Fruit fly (Drosophila melanogaster) whole organism, embryonic: ENCODE measurements around the gene Agpat3.

Source experiments
- Awh ChIP-seq: fragments of 200-800 bp; sonication (Bioruptor generic); IDR thresholded peaks from 2 replicates; pipeline ENCODE4, ENCODE4 v1.3.6; 2022; ENCODE audit warnings: missing biosample characterization, missing genetic modification characterization
- C15 ChIP-seq: fragments of 200-800 bp; sonication (Bioruptor generic); IDR thresholded peaks from 3 replicates; pipeline ENCODE4 v1.3.6; 2022; ENCODE audit warnings: missing biosample characterization, missing genetic modification characterization
- CG10267 ChIP-seq: fragments of 200-800 bp; sonication (Bioruptor generic); optimal IDR thresholded peaks from 2 replicates; lab custom pipeline; 2018; ENCODE audit warnings: missing biosample characterization, mild to moderate bottlenecking, missing genetic modification characterization, moderate library complexity
- CG10274 ChIP-seq: fragments of 200-800 bp; sonication (Bioruptor generic); optimal IDR thresholded peaks from 3 replicates; lab custom pipeline; 2017; ENCODE audit warnings: missing biosample characterization, mild to moderate bottlenecking, missing genetic modification characterization
- CG12299 ChIP-seq: fragments of 200-800 bp; sonication (Bioruptor generic); optimal IDR thresholded peaks from 2 replicates; lab custom pipeline; 2018; ENCODE audit warnings: missing biosample characterization, mild to moderate bottlenecking, missing genetic modification characterization
- CG14050 ChIP-seq: fragments of 200-800 bp; sonication (Bioruptor generic); IDR thresholded peaks from 3 replicates; pipeline ENCODE4 v1.3.6; 2022; ENCODE audit warnings: missing biosample characterization, missing genetic modification characterization
- CG1602 ChIP-seq: fragments of 200-800 bp; sonication (Bioruptor generic); optimal IDR thresholded peaks from 3 replicates; lab custom pipeline; 2016; ENCODE audit warnings: missing biosample characterization, missing genetic modification characterization
- CG1603 ChIP-seq: fragments of 200-800 bp; sonication (Bioruptor generic); optimal IDR thresholded peaks from 2 replicates; lab custom pipeline; 2019; ENCODE audit warnings: missing biosample characterization, mild to moderate bottlenecking, missing genetic modification characterization, moderate library complexity
- CG16813 ChIP-seq: fragments of 200-800 bp; sonication (Bioruptor generic); IDR thresholded peaks from 3 replicates; pipeline ENCODE4 v1.3.6; 2022; ENCODE audit warnings: missing biosample characterization, missing genetic modification characterization; ENCODE audit not compliant: partially characterized antibody
- CG3407 ChIP-seq: fragments of 200-800 bp; sonication (Bioruptor generic); optimal IDR thresholded peaks from 2 replicates; lab custom pipeline; 2018; ENCODE audit warnings: missing biosample characterization, mild to moderate bottlenecking, missing genetic modification characterization
- CG4282 ChIP-seq: fragments of 200-800 bp; sonication (Bioruptor generic); optimal IDR thresholded peaks from 2 replicates; lab custom pipeline; 2016; ENCODE audit warnings: missing biosample characterization, missing genetic modification characterization
- CG4360 ChIP-seq: fragments of 200-800 bp; sonication (Bioruptor generic); IDR thresholded peaks from 2 replicates; pipeline ENCODE4 v1.3.6; 2022; ENCODE audit warnings: missing biosample characterization, missing genetic modification characterization
- CG4617 ChIP-seq: fragments of 200-800 bp; sonication (Bioruptor generic); optimal IDR thresholded peaks from 3 replicates; lab custom pipeline; 2016; ENCODE audit warnings: missing biosample characterization, missing genetic modification characterization, borderline replicate concordance
- CG4707 ChIP-seq: fragments of 200-800 bp; sonication (Bioruptor generic); optimal IDR thresholded peaks from 2 replicates; lab custom pipeline; 2018; ENCODE audit warnings: missing biosample characterization, mild to moderate bottlenecking, missing genetic modification characterization, moderate library complexity
- CG5245 ChIP-seq: fragments of 200-800 bp; sonication (Bioruptor generic); optimal IDR thresholded peaks from 3 replicates; lab custom pipeline; 2016; ENCODE audit warnings: missing biosample characterization, missing genetic modification characterization
- CG6683 ChIP-seq: fragments of 200-800 bp; sonication (Bioruptor generic); optimal IDR thresholded peaks from 2 replicates; lab custom pipeline; 2017; ENCODE audit warnings: missing biosample characterization, mild to moderate bottlenecking, missing genetic modification characterization, missing genetic modification reagents
- CG7963 ChIP-seq: fragments of 200-800 bp; sonication (Bioruptor generic); IDR thresholded peaks from 3 replicates; pipeline ENCODE4 v1.3.6; 2022; ENCODE audit warnings: missing biosample characterization, missing genetic modification characterization; ENCODE audit not compliant: partially characterized antibody
- CG8944 ChIP-seq: fragments of 200-800 bp; sonication (Bioruptor generic); optimal IDR thresholded peaks from 3 replicates; lab custom pipeline; 2016; ENCODE audit warnings: missing biosample characterization, missing genetic modification characterization
- CG9609 ChIP-seq: fragments of 200-800 bp; sonication (Bioruptor generic); optimal IDR thresholded peaks from 3 replicates; lab custom pipeline; 2016; ENCODE audit warnings: missing biosample characterization, missing genetic modification characterization
- Camta ChIP-seq: fragments of 200-800 bp; sonication (Bioruptor generic); optimal IDR thresholded peaks from 2 replicates; lab custom pipeline; 2016; ENCODE audit warnings: missing biosample characterization, missing genetic modification characterization
- Dfd ChIP-seq, 2 experiments: fragments of >200 bp; optimal IDR thresholded peaks; 2 replicates each; lab custom pipeline; 2017; ENCODE audit warnings: missing biosample characterization in 2 of 2, missing genetic modification characterization in 2 of 2
- Dll ChIP-seq: fragments of 200-800 bp; sonication (Bioruptor generic); IDR thresholded peaks from 4 replicates; pipeline ENCODE4 v1.3.6; 2022; ENCODE audit warnings: missing biosample characterization, missing genetic modification characterization; ENCODE audit not compliant: partially characterized antibody
- Dp ChIP-seq: fragments of 200-800 bp; sonication (Bioruptor generic); optimal IDR thresholded peaks from 2 replicates; lab custom pipeline; 2018; ENCODE audit warnings: missing biosample characterization, mild to moderate bottlenecking, missing genetic modification characterization, moderate library complexity
- Max ChIP-seq: fragments of 200-800 bp; sonication (Bioruptor generic); optimal IDR thresholded peaks from 2 replicates; lab custom pipeline; 2016; ENCODE audit warnings: missing biosample characterization, mild to moderate bottlenecking, missing genetic modification characterization
- Med ChIP-seq: fragments of 200-800 bp; sonication (Bioruptor generic); peaks from one replicate; lab custom pipeline; 2016; ENCODE audit warnings: missing biosample characterization, missing genetic modification characterization, mild to moderate bottlenecking, inconsistent platforms, moderate library complexity
- Nf-YA ChIP-seq: fragments of 200-800 bp; sonication (Bioruptor generic); IDR thresholded peaks from 2 replicates; pipeline ENCODE4 v1.3.6; 2022; ENCODE audit warnings: missing biosample characterization, missing genetic modification characterization
- bigmax ChIP-seq: fragments of 200-800 bp; sonication (Bioruptor generic); optimal IDR thresholded peaks from 2 replicates; lab custom pipeline; 2018; ENCODE audit warnings: missing biosample characterization, mild to moderate bottlenecking, missing genetic modification characterization
- disco-r ChIP-seq: fragments of 200-800 bp; sonication (Bioruptor generic); optimal IDR thresholded peaks from 2 replicates; lab custom pipeline; 2016; ENCODE audit warnings: missing biosample characterization, missing genetic modification characterization
- dm ChIP-seq: fragments of 200-800 bp; sonication (Bioruptor generic); optimal IDR thresholded peaks from 3 replicates; lab custom pipeline; 2016; ENCODE audit warnings: missing biosample characterization, missing genetic modification characterization
- ems ChIP-seq: fragments of 200-800 bp; sonication (Bioruptor generic); optimal IDR thresholded peaks from 3 replicates; lab custom pipeline; 2016; ENCODE audit warnings: missing biosample characterization, missing genetic modification characterization
- eyg ChIP-seq: fragments of 200-800 bp; sonication (Bioruptor generic); optimal IDR thresholded peaks from 3 replicates; lab custom pipeline; 2016; ENCODE audit warnings: missing biosample characterization, missing genetic modification characterization
- fru ChIP-seq: fragments of >200 bp; optimal IDR thresholded peaks from 2 replicates; lab custom pipeline; 2017
- grau ChIP-seq: fragments of 200-800 bp; optimal IDR thresholded peaks from 3 replicates; lab custom pipeline; 2019; ENCODE audit warnings: missing biosample characterization, mild to moderate bottlenecking, missing genetic modification characterization, moderate library complexity
- h ChIP-seq: fragments of >200 bp; optimal IDR thresholded peaks from 2 replicates; lab custom pipeline; 2017
- insv ChIP-seq, 2 experiments: fragments of 200-800 bp; sonication (Bioruptor generic); optimal IDR thresholded peaks; 3 replicates each; lab custom pipeline; 2016 to 2018; ENCODE audit warnings: missing biosample characterization in 2 of 2, missing genetic modification characterization in 2 of 2
- lola ChIP-seq, 3 experiments: fragments of >200 bp in 2 of 3; fragments of 200-800 bp in 1 of 3; sonication (Bioruptor generic) in 1 of 3; optimal IDR thresholded peaks; 2 replicates each; lab custom pipeline; 2017 to 2019; ENCODE audit warnings: missing biosample characterization in 3 of 3, missing genetic modification characterization in 3 of 3, mild to moderate bottlenecking in 1 of 3, moderate library complexity in 1 of 3
- maf-S ChIP-seq: fragments of 200-800 bp; sonication (Bioruptor generic); optimal IDR thresholded peaks from 2 replicates; lab custom pipeline; 2016; ENCODE audit warnings: missing biosample characterization, missing genetic modification characterization
- mld ChIP-seq: fragments of 200-800 bp; sonication (Bioruptor generic); IDR thresholded peaks from 3 replicates; pipeline ENCODE4 v1.3.6; 2022; ENCODE audit warnings: missing biosample characterization, missing genetic modification characterization; ENCODE audit not compliant: partially characterized antibody
- nerfin-1 ChIP-seq: fragments of 200-800 bp; sonication (Bioruptor generic); optimal IDR thresholded peaks from 3 replicates; lab custom pipeline; 2019; ENCODE audit warnings: missing biosample characterization, mild to moderate bottlenecking, missing genetic modification characterization, moderate library complexity
- org-1 ChIP-seq: fragments of 200-800 bp; sonication (Bioruptor generic); optimal IDR thresholded peaks from 2 replicates; lab custom pipeline; 2017; ENCODE audit warnings: missing biosample characterization, missing genetic modification characterization
- p53 ChIP-seq: fragments of 200-800 bp; sonication (Bioruptor generic); optimal IDR thresholded peaks from 2 replicates; lab custom pipeline; 2016; ENCODE audit warnings: missing biosample characterization, missing genetic modification characterization
- pan ChIP-seq, 4 experiments: fragments of >200 bp in 3 of 4; fragments of 200-800 bp in 1 of 4; sonication (Bioruptor generic) in 1 of 4; optimal IDR thresholded peaks in 3 of 4; IDR thresholded peaks in 1 of 4; 2 replicates each; pipeline versions ENCODE4 v1.3.6 to Lab custom; 2017 to 2022; ENCODE audit warnings: missing biosample characterization in 2 of 4, missing genetic modification characterization in 2 of 4, mixed read lengths in 1 of 4
- salm ChIP-seq: fragments of 200-800 bp; sonication (Bioruptor generic); optimal IDR thresholded peaks from 2 replicates; lab custom pipeline; 2018; ENCODE audit warnings: missing biosample characterization, mild to moderate bottlenecking, missing genetic modification characterization
- slp2 ChIP-seq: fragments of 200-800 bp; sonication (Bioruptor generic); optimal IDR thresholded peaks from 2 replicates; lab custom pipeline; 2016; ENCODE audit warnings: missing biosample characterization, missing genetic modification characterization
- sqz ChIP-seq: fragments of 200-800 bp; sonication (Bioruptor generic); optimal IDR thresholded peaks from 3 replicates; lab custom pipeline; 2018; ENCODE audit warnings: missing biosample characterization, mild to moderate bottlenecking, missing genetic modification characterization
- twi ChIP-seq: fragments of 200-800 bp; optimal IDR thresholded peaks from 2 replicates; lab custom pipeline; 2019; ENCODE audit warnings: missing biosample characterization, mild to moderate bottlenecking, missing genetic modification characterization, moderate library complexity
- vfl ChIP-seq: fragments of 200-800 bp; sonication (Bioruptor generic); optimal IDR thresholded peaks from 2 replicates; lab custom pipeline; 2016; ENCODE audit warnings: missing biosample characterization, missing genetic modification characterization
- vvl ChIP-seq: fragments of 200-800 bp; sonication (Bioruptor generic); IDR thresholded peaks from 2 replicates; pipeline ENCODE4 v1.3.6; 2022; ENCODE audit warnings: missing biosample characterization, missing genetic modification characterization
- wdn ChIP-seq: fragments of 200-800 bp; sonication (Bioruptor generic); IDR thresholded peaks from 2 replicates; pipeline ENCODE4 v1.3.6; 2022; ENCODE audit warnings: missing biosample characterization, missing genetic modification characterization
- zen2 ChIP-seq: fragments of 200-800 bp; sonication (Bioruptor generic); IDR thresholded peaks from 3 replicates; pipeline ENCODE4 v1.3.6; 2022; ENCODE audit warnings: missing biosample characterization, missing genetic modification characterization; ENCODE audit not compliant: partially characterized antibody

Gene Agpat3

dm6 chr3L:16409440-16410233 lies 23.9 kb upstream of the Agpat3 start (continued):
- TF ChIP-seq nerfin-1 (tag; lab: Kevin White, UChicago) (peak; percentile 48), mld (GFP tag; lab: Robert Waterston, UW) (no peak), CG8944 (GFP tag; lab: Kevin White, UChicago) (no peak), CG14050 (GFP tag; lab: Robert Waterston, UW) (no peak), wdn (GFP tag; lab: Robert Waterston, UW) (no peak), CG12299 (no peak), Max (GFP tag; lab: Kevin White, UChicago) (no peak), insv (GFP tag; optimal IDR thresholded peaks at IDR 0.05; lab: Kevin White, UChicago) (no peak), Med (no peak), p53 (GFP tag; lab: Kevin White, UChicago) (no peak), Nf-YA (no peak), CG4707 (GFP tag; lab: Kevin White, UChicago) (no peak), sqz (GFP tag; lab: Kevin White, UChicago) (peak; percentile 89), CG5245 (GFP tag; lab: Kevin White, UChicago) (no peak), slp2 (no peak), CG3407 (GFP tag; lab: Kevin White, UChicago) (no peak), fru (no peak), Dll (no peak), CG10267 (tag; lab: Kevin White, UChicago) (no peak), ems (GFP tag; lab: Kevin White, UChicago) (no peak), twi (tag; lab: Kevin White, UChicago) (peak; percentile 73), dm (GFP tag; lab: Kevin White, UChicago) (no peak), CG4617 (GFP tag; lab: Kevin White, UChicago) (no peak), pan (optimal IDR thresholded peaks at IDR 0.05; lab: Kevin White, UChicago) (no peak), pan (GFP tag; optimal IDR thresholded peaks at IDR 0.05 in 1 of 2, IDR thresholded peaks at IDR 0.05 in 1 of 2) (peak in 1 of 2 experiments; percentile 6), salm (tag; lab: Kevin White, UChicago) (peak; percentile 26), maf-S (no peak), CG9609 (GFP tag; lab: Kevin White, UChicago) (no peak), CG1603 (tag; lab: Kevin White, UChicago) (no peak), CG1602 (GFP tag; lab: Kevin White, UChicago) (no peak), C15 (no peak), vfl (GFP tag; lab: Kevin White, UChicago) (no peak), grau (no peak), org-1 (GFP tag; lab: Kevin White, UChicago) (no peak), CG16813 (GFP tag; lab: Robert Waterston, UW) (no peak), CG10274 (GFP tag; lab: Kevin White, UChicago) (peak; percentile 6), CG6683 (no peak), Dfd (GFP tag; optimal IDR thresholded peaks at IDR 0.05; lab: Kevin White, UChicago) (no peak), h (no peak), Camta (no peak), CG4282 (no peak), vvl (no peak), CG4360 (GFP tag; lab: Robert Waterston, UW) (peak; percentile 73; the same call in 1 of the 2 replicates), bigmax (GFP tag; lab: Kevin White, UChicago) (no peak), zen2 (GFP tag; lab: Robert Waterston, UW) (no peak), Awh (no peak), eyg (no peak), CG7963 (GFP tag; lab: Robert Waterston, UW) (no peak), Dp (GFP tag; lab: Kevin White, UChicago) (no peak), lola (GFP tag; optimal IDR thresholded peaks at IDR 0.05; lab: Kevin White, UChicago) (no peak), disco-r (GFP tag; lab: Kevin White, UChicago) (no peak)
